Fruit fly (Drosophila melanogaster): Measurements from ENCODE around the gene MED30.
A peak's percentile ranks its signal among the peaks of the same experiment; 100 is the strongest.

The MED30 gene

dm6 chr3L:603847-604550 lies 49.9 kb downstream of the MED30 start, which contains the start of gene CG13893 (continued):
- TF ChIP-seq CG1647 (GFP tag; optimal IDR thresholded peaks at IDR 0.05), result peak; percentile 51
- no peak for TF ChIP-seq vnd (GFP tag; IDR thresholded peaks at IDR 0.05; ENCODE audit: partially characterized antibody)
- peak; percentile 64 for TF ChIP-seq CG32532 (GFP tag; IDR thresholded peaks at IDR 0.05)
- TF ChIP-seq CG32772 (GFP tag; IDR thresholded peaks at IDR 0.05), result 0 out of 2 replicates have a peak, but pooled peaks have one; percentile 14
- TF ChIP-seq ab (GFP tag; optimal IDR thresholded peaks at IDR 0.05), result no peak
- TF ChIP-seq yki (optimal IDR thresholded peaks at IDR 0.05), result no peak
- TF ChIP-seq fd64A (GFP tag; optimal IDR thresholded peaks at IDR 0.05), result peak; percentile 53
- no peak for TF ChIP-seq BEAF-32 (GFP tag; optimal IDR thresholded peaks at IDR 0.05)
- no peak for TF ChIP-seq Hey (tag; optimal IDR thresholded peaks at IDR 0.05)
- peak; percentile 48; the same call in 1 of the 2 replicates for TF ChIP-seq ttk (GFP tag; IDR thresholded peaks at IDR 0.05)
- peak; percentile 21 for TF ChIP-seq pho (GFP tag; optimal IDR thresholded peaks at IDR 0.05)
- TF ChIP-seq kni (GFP tag; optimal IDR thresholded peaks at IDR 0.05), result peak; percentile 22
- TF ChIP-seq cad (GFP tag; optimal IDR thresholded peaks at IDR 0.05), result no peak
- no peak for TF ChIP-seq CG14667 (GFP tag; IDR thresholded peaks at IDR 0.05)
- TF ChIP-seq CG12299 (tag; optimal IDR thresholded peaks at IDR 0.05), result peak; percentile 13
- TF ChIP-seq CG11504 (tag; optimal IDR thresholded peaks at IDR 0.05), result no peak
- TF ChIP-seq CG14965 (GFP tag; optimal IDR thresholded peaks at IDR 0.05; ENCODE audit: borderline replicate concordance), result no peak
- no peak for TF ChIP-seq CG8388 (GFP tag; optimal IDR thresholded peaks at IDR 0.05)
- TF ChIP-seq CG9817 (tag; optimal IDR thresholded peaks at IDR 0.05), result no peak
- TF ChIP-seq bigmax (GFP tag; optimal IDR thresholded peaks at IDR 0.05), result peak; percentile 35
- TF ChIP-seq Adf1 (GFP tag; IDR thresholded peaks at IDR 0.05), result peak; percentile 69
- TF ChIP-seq croc (GFP tag; conservative IDR thresholded peaks at IDR 0.05), result no peak
- TF ChIP-seq CG2199 (GFP tag; IDR thresholded peaks at IDR 0.05), result no peak
- no peak for TF ChIP-seq Hsf (GFP tag; optimal IDR thresholded peaks at IDR 0.05)
- TF ChIP-seq Dfd (GFP tag; optimal IDR thresholded peaks at IDR 0.05), result no peak
- peak; percentile 33; the same call in 1 of the 2 replicates for TF ChIP-seq CG4360 (GFP tag; IDR thresholded peaks at IDR 0.05)
- no peak for TF ChIP-seq ATbp (GFP tag; optimal IDR thresholded peaks at IDR 0.05)
- TF ChIP-seq vvl (GFP tag; IDR thresholded peaks at IDR 0.05), result peak; percentile 82
- peak; percentile 34; the same call in 1 of the 2 replicates for TF ChIP-seq MBD-R2 (GFP tag; IDR thresholded peaks at IDR 0.05)
- peak; percentile 88 for TF ChIP-seq pfk (GFP tag; optimal IDR thresholded peaks at IDR 0.05)
- TF ChIP-seq Bteb2 (GFP tag; optimal IDR thresholded peaks at IDR 0.05), result no peak
- TF ChIP-seq TFAM (GFP tag; optimal IDR thresholded peaks at IDR 0.05), result no peak
- TF ChIP-seq Chrac-16 (GFP tag; optimal IDR thresholded peaks at IDR 0.05), result no peak
- TF ChIP-seq CG8281 (tag; optimal IDR thresholded peaks at IDR 0.05), result no peak
- peak; percentile 16; the same call in 1 of the 2 replicates for TF ChIP-seq sens-2 (GFP tag; IDR thresholded peaks at IDR 0.05)
- TF ChIP-seq hb (GFP tag; IDR thresholded peaks at IDR 0.05; ENCODE audit: partially characterized antibody), result no peak
- no peak for TF ChIP-seq H15 (GFP tag; IDR thresholded peaks at IDR 0.05)
- peak; percentile 65 for TF ChIP-seq CG7987 (GFP tag; optimal IDR thresholded peaks at IDR 0.05)
- TF ChIP-seq CG2889 (GFP tag; IDR thresholded peaks at IDR 0.05), result no peak
- TF ChIP-seq Elba2 (GFP tag; optimal IDR thresholded peaks at IDR 0.05), result no peak
- TF ChIP-seq lab (GFP tag; optimal IDR thresholded peaks at IDR 0.05), result peak; percentile 69
- no peak for TF ChIP-seq ind (GFP tag; optimal IDR thresholded peaks at IDR 0.05)
- TF ChIP-seq Eip74EF (GFP tag; optimal IDR thresholded peaks at IDR 0.05), result peak in 1 of 2 experiments; percentile 64
- TF ChIP-seq nerfin-1 (tag; optimal IDR thresholded peaks at IDR 0.05), result peak; percentile 25
- TF ChIP-seq H2.0 (GFP tag; IDR thresholded peaks at IDR 0.05), result no peak
- no peak for TF ChIP-seq Dp (GFP tag; optimal IDR thresholded peaks at IDR 0.05)
- no peak for TF ChIP-seq CG15011 (GFP tag; optimal IDR thresholded peaks at IDR 0.05)
- no peak for TF ChIP-seq CG13123 (GFP tag; optimal IDR thresholded peaks at IDR 0.05)
- TF ChIP-seq peb (GFP tag; IDR thresholded peaks at IDR 0.05), result no peak
- TF ChIP-seq HLH4C (GFP tag; IDR thresholded peaks at IDR 0.05; ENCODE audit: partially characterized antibody), result 0 out of 3 replicates have a peak, but pooled peaks have one; percentile 50

Data from whole organism, embryonic.